Fruit fly (Drosophila melanogaster): Measurements from ENCODE around the gene CG9386.

DNA sequence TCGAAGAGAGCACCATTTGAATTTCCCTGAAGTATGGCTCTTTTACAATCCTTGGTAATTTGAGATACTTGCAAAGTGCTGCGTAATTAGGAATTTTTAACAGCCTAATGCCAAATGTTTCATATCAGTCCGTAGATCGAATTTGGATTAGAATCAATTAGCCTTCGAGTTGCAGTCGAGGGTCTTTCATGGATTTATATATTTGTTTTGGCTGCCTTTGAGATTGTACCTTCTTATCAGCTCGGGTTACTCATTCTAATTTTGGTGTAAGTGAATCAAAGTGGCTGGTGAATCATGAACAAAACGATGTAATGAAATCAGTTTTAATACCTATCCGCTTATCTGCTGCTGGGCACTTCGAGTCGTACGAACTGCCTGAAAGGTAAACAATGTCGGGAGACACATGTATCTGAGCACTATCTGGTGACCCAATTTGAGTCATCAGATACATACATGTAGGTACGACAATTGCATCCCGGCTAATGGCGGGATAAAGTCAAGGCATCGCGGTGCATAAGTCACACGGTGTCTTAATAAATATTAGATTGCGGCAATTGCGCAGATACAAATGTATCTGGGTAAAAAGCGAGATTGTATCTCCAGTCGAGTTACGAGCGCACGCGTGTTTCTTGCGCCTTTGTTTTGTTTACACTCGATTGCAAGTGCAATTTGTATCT, 40.6 kb upstream of the CG9386 start:
- TF ChIP-seq ttk (optimal IDR thresholded peaks at IDR 0.05): no peak
- no peak for TF ChIP-seq h (optimal IDR thresholded peaks at IDR 0.05)
- TF ChIP-seq Sin3A (optimal IDR thresholded peaks at IDR 0.05): no peak
- TF ChIP-seq insv (optimal IDR thresholded peaks at IDR 0.05): no peak
- no peak for TF ChIP-seq psq (optimal IDR thresholded peaks at IDR 0.05)
- TF ChIP-seq Myc (optimal IDR thresholded peaks at IDR 0.05): no peak
